Worm (Caenorhabditis elegans) whole organism, L3 larva: Measurements from ENCODE around the gene srh-132.
"Not testable (repeated sequence)": the region's sequence is repeated elsewhere in the genome, so short reads cannot be mapped to it uniquely, and the experiment has no call there.

Experiments
- eor-1 ChIP-seq, 2 experiments: fragments of 150-350 bp; optimal IDR thresholded peaks; 2 replicates each; lab custom pipeline; 2014 to 2018; ENCODE audit warnings: missing biosample characterization in 2 of 2, missing genetic modification characterization in 2 of 2
- nfya-1 ChIP-seq: sonication (generic microtip); optimal IDR thresholded peaks from 2 replicates; lab custom pipeline; 2017; ENCODE audit warnings: missing genetic modification characterization, mild to moderate bottlenecking, missing compliant biosample characterization, antibody characterized with exemption, moderate library complexity; ENCODE audit not compliant: insufficient read depth
- unc-39 ChIP-seq: sonication (generic microtip); optimal IDR thresholded peaks from 4 replicates; lab custom pipeline; 2017; ENCODE audit warnings: missing biosample characterization, missing genetic modification characterization

- TF ChIP-seq nfya-1 (tag; lab: Kevin White, UChicago); eor-1 (tag; optimal IDR thresholded peaks at IDR 0.05; lab: Kevin White, UChicago); unc-39 (tag; lab: Kevin White, UChicago): not testable (repeated sequence)
Observed at ce11 chrV:17456197-17456596, 46.1 kb downstream of the srh-132 start, which contains the start of gene srh-203.
